Fruit fly (Drosophila melanogaster): ENCODE data around the gene Tmtc1.
A peak's percentile ranks its signal among the peaks of the same experiment; 100 is the strongest.

Tmtc1 gene

dm6 chr2L:2751904-2752459 is 74.4 kb downstream of the Tmtc1 start, which contains the start of gene Bacc:
Gene Bacc (plus strand): TSS chr2L:2752445.
- TF ChIP-seq CG1832 (GFP tag; optimal IDR thresholded peaks at IDR 0.05), result no peak
- TF ChIP-seq CG18262 (tag; optimal IDR thresholded peaks at IDR 0.05), result peak; percentile 89
- peak; percentile 90 for TF ChIP-seq Usf (GFP tag; optimal IDR thresholded peaks at IDR 0.05)
- TF ChIP-seq ewg (GFP tag; optimal IDR thresholded peaks at IDR 0.05), result peak; percentile 33
- TF ChIP-seq CG7786 (GFP tag; optimal IDR thresholded peaks at IDR 0.05), result peak; percentile 93
- no peak for TF ChIP-seq so (GFP tag; IDR thresholded peaks at IDR 0.05)
- TF ChIP-seq CG4730 (GFP tag; IDR thresholded peaks at IDR 0.05), result no peak
- TF ChIP-seq CG10274 (GFP tag; optimal IDR thresholded peaks at IDR 0.05), result peak; percentile 86
- peak; percentile 93 for TF ChIP-seq CG9609 (GFP tag; optimal IDR thresholded peaks at IDR 0.05)
- TF ChIP-seq CG7271 (tag; optimal IDR thresholded peaks at IDR 0.05), result no peak
- peak; percentile 84 for TF ChIP-seq CG16815 (GFP tag; optimal IDR thresholded peaks at IDR 0.05)
- peak; percentile 59 for TF ChIP-seq Mad (GFP tag; optimal IDR thresholded peaks at IDR 0.05)
- peak; percentile 75 for TF ChIP-seq Dad (GFP tag; optimal IDR thresholded peaks at IDR 0.05)
- TF ChIP-seq D (optimal IDR thresholded peaks at IDR 0.05), result no peak
- peak; percentile 90 for TF ChIP-seq D (GFP tag; optimal IDR thresholded peaks at IDR 0.05)
- TF ChIP-seq BtbVII (GFP tag; optimal IDR thresholded peaks at IDR 0.05), result peak; percentile 93
- no peak for TF ChIP-seq CG15479 (GFP tag; optimal IDR thresholded peaks at IDR 0.05)
- no peak for TF ChIP-seq sob (GFP tag; IDR thresholded peaks at IDR 0.05)
- TF ChIP-seq ham (GFP tag; IDR thresholded peaks at IDR 0.05), result no peak
- peak; percentile 88 for TF ChIP-seq CG1529 (GFP tag; optimal IDR thresholded peaks at IDR 0.05)
- TF ChIP-seq cad (GFP tag; optimal IDR thresholded peaks at IDR 0.05), result no peak
- TF ChIP-seq abd-A (tag; optimal IDR thresholded peaks at IDR 0.05), result no peak
- TF ChIP-seq CG6765 (GFP tag; optimal IDR thresholded peaks at IDR 0.05), result peak; percentile 73
- peak; percentile 84 for TF ChIP-seq scrt (GFP tag; optimal IDR thresholded peaks at IDR 0.05)
- no peak for TF ChIP-seq klu (GFP tag; IDR thresholded peaks at IDR 0.05)
- no peak for TF ChIP-seq bigmax (GFP tag; optimal IDR thresholded peaks at IDR 0.05)
- no peak for TF ChIP-seq H2.0 (GFP tag; IDR thresholded peaks at IDR 0.05)
- TF ChIP-seq Fer1 (GFP tag; optimal IDR thresholded peaks at IDR 0.05), result peak; percentile 91
- peak; percentile 25 for TF ChIP-seq CG31365 (tag; optimal IDR thresholded peaks at IDR 0.05)
- peak; percentile 83 for TF ChIP-seq corto (GFP tag; optimal IDR thresholded peaks at IDR 0.05)
- no peak for TF ChIP-seq crol (GFP tag; IDR thresholded peaks at IDR 0.05)
- TF ChIP-seq Sry-β (GFP tag; optimal IDR thresholded peaks at IDR 0.05), result no peak
- no peak for TF ChIP-seq h (optimal IDR thresholded peaks at IDR 0.05)
- peak; percentile 46 for TF ChIP-seq Atf3 (GFP tag; optimal IDR thresholded peaks at IDR 0.05)
- TF ChIP-seq CG2120 (GFP tag; optimal IDR thresholded peaks at IDR 0.05), result peak; percentile 94
- TF ChIP-seq crc (GFP tag; optimal IDR thresholded peaks at IDR 0.05), result peak; percentile 90
- TF ChIP-seq CG10565 (GFP tag; optimal IDR thresholded peaks at IDR 0.05), result peak; percentile 65
- peak; percentile 70 for TF ChIP-seq pb (GFP tag; optimal IDR thresholded peaks at IDR 0.05)
- TF ChIP-seq gce (GFP tag; IDR thresholded peaks at IDR 0.05), result no peak
- peak; percentile 28 for TF ChIP-seq CG8290 (GFP tag; optimal IDR thresholded peaks at IDR 0.05)
- peak in 1 of 2 experiments; percentile 82 for TF ChIP-seq CG8290 (tag; optimal IDR thresholded peaks at IDR 0.05)
- peak; percentile 90 for TF ChIP-seq HLHmδ (GFP tag; optimal IDR thresholded peaks at IDR 0.05)
- no peak for TF ChIP-seq CG14860 (GFP tag; IDR thresholded peaks at IDR 0.05; ENCODE audit: partially characterized antibody)
- TF ChIP-seq CG12219 (GFP tag; optimal IDR thresholded peaks at IDR 0.05), result peak; percentile 84
- peak; percentile 79 for TF ChIP-seq CG17385 (GFP tag; optimal IDR thresholded peaks at IDR 0.05)
- TF ChIP-seq Lim3 (GFP tag; IDR thresholded peaks at IDR 0.05), result no peak
- TF ChIP-seq CrebB (tag; optimal IDR thresholded peaks at IDR 0.05), result peak; percentile 71
- TF ChIP-seq Hr51 (GFP tag; optimal IDR thresholded peaks at IDR 0.05), result peak; percentile 70 to 92
- no peak for TF ChIP-seq al (GFP tag; IDR thresholded peaks at IDR 0.05)
- peak; percentile 83 for TF ChIP-seq Myb (GFP tag; optimal IDR thresholded peaks at IDR 0.05)
- TF ChIP-seq hkb (optimal IDR thresholded peaks at IDR 0.05), result no peak
- TF ChIP-seq hkb (GFP tag; IDR thresholded peaks at IDR 0.05), result no peak
